Fruit fly (Drosophila melanogaster): Measurements from ENCODE around the gene Mdr65.
A peak's percentile ranks its signal among the peaks of the same experiment; 100 is the strongest.

The Mdr65 gene

DNA sequence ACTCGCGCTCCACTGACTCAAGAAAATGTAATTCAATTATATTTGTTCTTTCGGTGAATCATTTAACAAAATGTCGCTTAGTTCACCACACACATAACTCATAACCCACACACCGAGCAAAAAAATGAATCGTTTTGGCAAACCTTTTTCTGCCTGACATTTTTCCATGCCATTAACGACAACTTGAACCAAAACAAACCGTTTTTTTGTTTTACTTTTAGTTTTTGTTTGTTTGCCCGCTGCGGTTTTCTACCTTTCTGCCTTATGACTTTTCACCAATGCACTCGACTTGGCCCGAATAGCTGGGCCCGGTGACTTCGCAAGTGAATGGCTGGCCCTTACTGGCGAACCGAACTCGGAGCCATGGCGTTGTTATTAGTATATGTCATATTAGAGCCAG, 22.0 kb upstream of the Mdr65 start:
- no peak for TF ChIP-seq CG31627 (GFP tag; optimal IDR thresholded peaks at IDR 0.05)
- TF ChIP-seq topi (GFP tag; optimal IDR thresholded peaks at IDR 0.05), result no peak
- TF ChIP-seq salr (GFP tag; optimal IDR thresholded peaks at IDR 0.05), result no peak
- TF ChIP-seq Blimp-1 (GFP tag; optimal IDR thresholded peaks at IDR 0.05), result no peak
- TF ChIP-seq Sox102F (GFP tag; optimal IDR thresholded peaks at IDR 0.05), result no peak

DNA sequence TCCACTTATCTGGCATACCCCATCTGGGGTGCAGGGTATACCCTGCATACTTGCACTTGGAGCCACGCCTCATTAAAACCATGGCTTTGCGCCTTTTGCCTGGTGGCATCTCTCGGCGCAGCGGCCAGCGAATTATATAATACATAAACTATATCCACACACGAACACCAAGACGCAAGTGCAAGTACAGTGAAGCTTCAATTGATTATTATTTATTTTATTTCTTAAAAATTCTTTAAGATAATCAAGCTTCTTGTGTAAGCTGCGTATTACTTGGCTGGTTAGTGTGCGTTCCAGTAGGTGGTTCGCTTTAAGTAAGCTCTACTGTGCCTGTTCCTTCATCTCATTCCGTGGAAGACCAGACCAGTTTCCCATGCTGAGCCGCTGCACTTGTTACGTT, 20.8 kb upstream of the Mdr65 start:
- TF ChIP-seq CG11762 (GFP tag; optimal IDR thresholded peaks at IDR 0.05; ENCODE audit: insufficient read depth) (peak; percentile 65), Ets96B (tag; optimal IDR thresholded peaks at IDR 0.05) (peak; percentile 69), CG34406 (GFP tag; optimal IDR thresholded peaks at IDR 0.05) (peak; percentile 71), CG9139 (GFP tag; optimal IDR thresholded peaks at IDR 0.05) (peak; percentile 64), CG8319 (GFP tag; optimal IDR thresholded peaks at IDR 0.05) (no peak), ss (GFP tag; optimal IDR thresholded peaks at IDR 0.05) (peak; percentile 88 to 90), CG16779 (tag; optimal IDR thresholded peaks at IDR 0.05) (peak; percentile 60), Eip75B (GFP tag; optimal IDR thresholded peaks at IDR 0.05) (peak; percentile 81), Hr39 (GFP tag; optimal IDR thresholded peaks at IDR 0.05) (peak; percentile 36), Smox (GFP tag; optimal IDR thresholded peaks at IDR 0.05) (peak; percentile 54), vri (GFP tag; optimal IDR thresholded peaks at IDR 0.05) (peak; percentile 49), CG3919 (GFP tag; optimal IDR thresholded peaks at IDR 0.05) (peak; percentile 89), Hr38 (GFP tag; optimal IDR thresholded peaks at IDR 0.05) (no peak), topi (GFP tag; optimal IDR thresholded peaks at IDR 0.05) (peak; percentile 75), net (GFP tag; optimal IDR thresholded peaks at IDR 0.05) (peak; percentile 78), fd85E (GFP tag; optimal IDR thresholded peaks at IDR 0.05) (no peak), Sox15 (GFP tag; optimal IDR thresholded peaks at IDR 0.05) (peak; percentile 50), dac (GFP tag; optimal IDR thresholded peaks at IDR 0.05) (peak; percentile 26), CG6854 (GFP tag; optimal IDR thresholded peaks at IDR 0.05) (no peak), CG4318 (GFP tag; optimal IDR thresholded peaks at IDR 0.05) (peak; percentile 59), CG8119 (GFP tag; IDR thresholded peaks at IDR 0.05) (peak; percentile 80), fkh (GFP tag; optimal IDR thresholded peaks at IDR 0.05) (no peak), Met (GFP tag; optimal IDR thresholded peaks at IDR 0.05) (peak; percentile 71), CG31627 (GFP tag; optimal IDR thresholded peaks at IDR 0.05) (peak; percentile 45), Eip93F (GFP tag; optimal IDR thresholded peaks at IDR 0.05) (no peak), Blimp-1 (GFP tag; optimal IDR thresholded peaks at IDR 0.05) (peak; percentile 17), salr (GFP tag; optimal IDR thresholded peaks at IDR 0.05) (peak; percentile 18 to 75), CG32006 (GFP tag; optimal IDR thresholded peaks at IDR 0.05) (peak; percentile 81), CG10669 (GFP tag; optimal IDR thresholded peaks at IDR 0.05) (peak; percentile 61), pdm3 (GFP tag; optimal IDR thresholded peaks at IDR 0.05) (peak; percentile 75), CG6276 (GFP tag; optimal IDR thresholded peaks at IDR 0.05) (peak; percentile 70), cyc (GFP tag; optimal IDR thresholded peaks at IDR 0.05) (peak; percentile 56), Sox102F (GFP tag; optimal IDR thresholded peaks at IDR 0.05) (peak; percentile 67), Sox14 (GFP tag; optimal IDR thresholded peaks at IDR 0.05) (peak; percentile 76), Ets21C (GFP tag; optimal IDR thresholded peaks at IDR 0.05) (peak; percentile 35), eg (GFP tag; IDR thresholded peaks at IDR 0.05) (peak; percentile 92), lz (GFP tag; optimal IDR thresholded peaks at IDR 0.05) (peak; percentile 51), dsx (GFP tag; optimal IDR thresholded peaks at IDR 0.05; ENCODE audit: poor library complexity, severe bottlenecking) (peak; percentile 77), esn (GFP tag; optimal IDR thresholded peaks at IDR 0.05) (peak; percentile 71), Hr4 (GFP tag; optimal IDR thresholded peaks at IDR 0.05) (peak; percentile 82), CG3032 (tag; optimal IDR thresholded peaks at IDR 0.05) (peak; percentile 78), CG6808 (GFP tag; optimal IDR thresholded peaks at IDR 0.05) (peak; percentile 10), CG1621 (tag; optimal IDR thresholded peaks at IDR 0.05) (peak; percentile 54), spab (GFP tag; optimal IDR thresholded peaks at IDR 0.05) (peak; percentile 31), acj6 (GFP tag; optimal IDR thresholded peaks at IDR 0.05) (peak; percentile 82), fd59A (GFP tag; optimal IDR thresholded peaks at IDR 0.05) (peak; percentile 59), CG7368 (GFP tag; optimal IDR thresholded peaks at IDR 0.05) (no peak), CG6792 (GFP tag; optimal IDR thresholded peaks at IDR 0.05) (peak; percentile 74), svp (GFP tag) (peak; percentile 92)

Data from whole organism, prepupa.